Fruit fly (Drosophila melanogaster) whole organism, embryonic: ENCODE data around the gene CG10041.

ENCODE experiments used
- ATbp ChIP-seq: fragments of 200-800 bp; sonication (Bioruptor generic); optimal IDR thresholded peaks from 2 replicates; lab custom pipeline; 2017; ENCODE audit warnings: missing biosample characterization, mild to moderate bottlenecking, missing genetic modification characterization, missing genetic modification reagents
- Antp ChIP-seq: fragments of 200-800 bp; sonication (Bioruptor generic); optimal IDR thresholded peaks from 3 replicates; lab custom pipeline; 2016; ENCODE audit warnings: missing biosample characterization, missing genetic modification characterization
- Atf6 ChIP-seq: fragments of 200-800 bp; sonication (Bioruptor generic); IDR thresholded peaks from 2 replicates; pipeline ENCODE4 v1.3.6; 2022; ENCODE audit warnings: missing biosample characterization, missing genetic modification characterization
- CG10274 ChIP-seq: fragments of 200-800 bp; sonication (Bioruptor generic); optimal IDR thresholded peaks from 3 replicates; lab custom pipeline; 2017; ENCODE audit warnings: missing biosample characterization, mild to moderate bottlenecking, missing genetic modification characterization
- CG12104 ChIP-seq: fragments of 200-800 bp; sonication (Bioruptor generic); optimal IDR thresholded peaks from 3 replicates; lab custom pipeline; 2016; ENCODE audit warnings: missing biosample characterization, missing genetic modification characterization
- CG1233 ChIP-seq: fragments of 200-800 bp; sonication (Bioruptor generic); optimal IDR thresholded peaks from 4 replicates; lab custom pipeline; 2018; ENCODE audit warnings: missing biosample characterization, mild to moderate bottlenecking, missing genetic modification characterization
- CG12391 ChIP-seq: fragments of 200-800 bp; sonication (Bioruptor generic); optimal IDR thresholded peaks from 3 replicates; lab custom pipeline; 2018; ENCODE audit warnings: missing biosample characterization, mild to moderate bottlenecking, missing genetic modification characterization, moderate library complexity
- CG12769 ChIP-seq: fragments of 200-800 bp; sonication (Bioruptor generic); optimal IDR thresholded peaks from 2 replicates; lab custom pipeline; 2019; ENCODE audit warnings: missing biosample characterization, mild to moderate bottlenecking, missing genetic modification characterization, moderate library complexity
- CG13424 ChIP-seq: fragments of 200-800 bp; sonication (Bioruptor generic); optimal IDR thresholded peaks from 2 replicates; lab custom pipeline; 2019; ENCODE audit warnings: missing biosample characterization, mild to moderate bottlenecking, missing genetic modification characterization, moderate library complexity
- CG15269 ChIP-seq: fragments of 200-800 bp; sonication (Bioruptor generic); optimal IDR thresholded peaks from 2 replicates; lab custom pipeline; 2018; ENCODE audit warnings: missing biosample characterization, mild to moderate bottlenecking, missing genetic modification characterization, moderate library complexity
- CG15696 ChIP-seq: fragments of 200-800 bp; sonication (Bioruptor generic); optimal IDR thresholded peaks from 2 replicates; lab custom pipeline; 2019; ENCODE audit warnings: missing biosample characterization, mild to moderate bottlenecking, missing genetic modification characterization, moderate library complexity
- CG16779 ChIP-seq: fragments of 200-800 bp; sonication (Bioruptor generic); IDR thresholded peaks from 2 replicates; pipeline ENCODE4 v1.3.6; 2022; ENCODE audit warnings: missing biosample characterization, missing genetic modification characterization
- CG18476 ChIP-seq: fragments of 200-800 bp; sonication (Bioruptor generic); optimal IDR thresholded peaks from 2 replicates; lab custom pipeline; 2016; ENCODE audit warnings: missing biosample characterization, mild to moderate bottlenecking, missing genetic modification characterization
- CG2120 ChIP-seq: fragments of 200-800 bp; sonication (Bioruptor generic); optimal IDR thresholded peaks from 3 replicates; lab custom pipeline; 2016; ENCODE audit warnings: missing biosample characterization, missing genetic modification characterization
- CG2202 ChIP-seq: fragments of 200-800 bp; sonication (Bioruptor generic); optimal IDR thresholded peaks from 2 replicates; lab custom pipeline; 2018; ENCODE audit warnings: missing biosample characterization, mild to moderate bottlenecking, missing genetic modification characterization
- CG30403 ChIP-seq: fragments of 200-800 bp; sonication (Bioruptor generic); optimal IDR thresholded peaks from 3 replicates; lab custom pipeline; 2016; ENCODE audit warnings: missing biosample characterization, missing genetic modification characterization
- CG3726 ChIP-seq: fragments of 200-800 bp; sonication (Bioruptor generic); IDR thresholded peaks from 3 replicates; pipeline ENCODE4, ENCODE4 v1.3.6; 2022; ENCODE audit warnings: missing biosample characterization, missing genetic modification characterization
- CG4820 ChIP-seq: fragments of 200-800 bp; sonication (Bioruptor generic); optimal IDR thresholded peaks from 3 replicates; lab custom pipeline; 2016; ENCODE audit warnings: missing biosample characterization, missing genetic modification characterization
- CG6813 ChIP-seq: fragments of 200-800 bp; sonication (Bioruptor generic); optimal IDR thresholded peaks from 2 replicates; lab custom pipeline; 2017; ENCODE audit warnings: missing biosample characterization, missing genetic modification characterization, mild to moderate bottlenecking, moderate library complexity, missing genetic modification reagents
- CG8290 ChIP-seq, 3 experiments: fragments of 200-800 bp; sonication (Bioruptor generic); optimal IDR thresholded peaks; 2 replicates each; lab custom pipeline; 2016 to 2019; ENCODE audit warnings: missing biosample characterization in 3 of 3, missing genetic modification characterization in 3 of 3, mild to moderate bottlenecking in 2 of 3, moderate library complexity in 1 of 3
- CG9727 ChIP-seq: fragments of 200-800 bp; sonication (Bioruptor generic); optimal IDR thresholded peaks from 3 replicates; lab custom pipeline; 2017; ENCODE audit warnings: missing biosample characterization, mild to moderate bottlenecking, missing genetic modification characterization
- D19A ChIP-seq: fragments of 200-800 bp; optimal IDR thresholded peaks from 3 replicates; lab custom pipeline; 2019; ENCODE audit warnings: missing biosample characterization, mild to moderate bottlenecking, missing genetic modification characterization, moderate library complexity
- Doc3 ChIP-seq: fragments of 200-800 bp; sonication (Bioruptor generic); IDR thresholded peaks from 3 replicates; pipeline ENCODE4 v1.3.6; 2022; ENCODE audit warnings: missing biosample characterization, missing genetic modification characterization; ENCODE audit not compliant: partially characterized antibody
- H2.0 ChIP-seq: fragments of 200-800 bp; sonication (Bioruptor generic); IDR thresholded peaks from 2 replicates; pipeline ENCODE4 v1.3.6; 2022; ENCODE audit warnings: missing biosample characterization, missing genetic modification characterization
- Hmr ChIP-seq: fragments of 200-800 bp; sonication (Bioruptor generic); optimal IDR thresholded peaks from 3 replicates; lab custom pipeline; 2017; ENCODE audit warnings: mild to moderate bottlenecking, missing biosample characterization, missing genetic modification reagents, missing genetic modification characterization
- Hr51 ChIP-seq, 2 experiments: fragments of 200-800 bp; sonication (Bioruptor generic); optimal IDR thresholded peaks; 2 replicates in 1 of 2; 3 replicates in 1 of 2; lab custom pipeline; 2016 to 2018; ENCODE audit warnings: missing biosample characterization in 2 of 2, missing genetic modification characterization in 2 of 2, mild to moderate bottlenecking in 1 of 2, moderate library complexity in 1 of 2
- Hsf ChIP-seq: fragments of 200-800 bp; sonication (Bioruptor generic); optimal IDR thresholded peaks from 3 replicates; lab custom pipeline; 2016; ENCODE audit warnings: missing biosample characterization, missing genetic modification characterization
- Kr ChIP-seq: fragments of 200-800 bp; sonication (Bioruptor generic); optimal IDR thresholded peaks from 2 replicates; lab custom pipeline; 2017; ENCODE audit warnings: missing biosample characterization, mild to moderate bottlenecking, missing genetic modification characterization
- Max ChIP-seq: fragments of 200-800 bp; sonication (Bioruptor generic); optimal IDR thresholded peaks from 2 replicates; lab custom pipeline; 2016; ENCODE audit warnings: missing biosample characterization, mild to moderate bottlenecking, missing genetic modification characterization
- NC2α ChIP-seq: fragments of 200-800 bp; sonication (Bioruptor generic); optimal IDR thresholded peaks from 2 replicates; lab custom pipeline; 2016; ENCODE audit warnings: missing biosample characterization, missing genetic modification characterization
- Ptx1 ChIP-seq: fragments of 200-800 bp; sonication (Bioruptor generic); IDR thresholded peaks from 2 replicates; pipeline ENCODE4 v1.3.6; 2022; ENCODE audit warnings: missing biosample characterization, missing genetic modification characterization
- Sox102F ChIP-seq: fragments of 200-800 bp; sonication (Bioruptor generic); optimal IDR thresholded peaks from 2 replicates; lab custom pipeline; 2018; ENCODE audit warnings: missing biosample characterization, mild to moderate bottlenecking, missing genetic modification characterization, moderate library complexity
- abd-A ChIP-seq: fragments of 200-800 bp; sonication (Bioruptor generic); optimal IDR thresholded peaks from 3 replicates; lab custom pipeline; 2019; ENCODE audit warnings: missing biosample characterization, mild to moderate bottlenecking, missing genetic modification characterization, moderate library complexity
- al ChIP-seq: fragments of 200-800 bp; sonication (Bioruptor generic); IDR thresholded peaks from 2 replicates; pipeline ENCODE4 v1.3.6; 2022; ENCODE audit warnings: missing biosample characterization, missing genetic modification characterization
- bcd ChIP-seq: fragments of 200-800 bp; sonication (Bioruptor generic); optimal IDR thresholded peaks from 2 replicates; lab custom pipeline; 2017; ENCODE audit warnings: missing biosample characterization, mild to moderate bottlenecking, missing genetic modification characterization
- dmrt99B ChIP-seq: fragments of 200-800 bp; sonication (Bioruptor generic); optimal IDR thresholded peaks from 2 replicates; lab custom pipeline; 2018; ENCODE audit warnings: missing biosample characterization, mild to moderate bottlenecking, missing genetic modification characterization, moderate library complexity
- dpn ChIP-seq, 2 experiments: fragments of 200-800 bp; sonication (Bioruptor generic); optimal IDR thresholded peaks; 3 replicates each; lab custom pipeline; 2016; ENCODE audit warnings: missing biosample characterization in 2 of 2, missing genetic modification characterization in 2 of 2
- eve ChIP-seq, 2 experiments: fragments of >200 bp; optimal IDR thresholded peaks; 2 replicates each; lab custom pipeline; 2017; ENCODE audit warnings: missing biosample characterization in 2 of 2, missing genetic modification characterization in 2 of 2
- inv ChIP-seq: fragments of 200-800 bp; sonication (Bioruptor generic); IDR thresholded peaks from 2 replicates; pipeline ENCODE4 v1.3.6; 2022; ENCODE audit warnings: missing biosample characterization, missing genetic modification characterization; ENCODE audit not compliant: partially characterized antibody
- kah ChIP-seq: fragments of 200-800 bp; sonication (Bioruptor generic); optimal IDR thresholded peaks from 2 replicates; lab custom pipeline; 2018; ENCODE audit warnings: missing biosample characterization, mild to moderate bottlenecking, missing genetic modification characterization
- lilli ChIP-seq: fragments of 200-800 bp; sonication (Bioruptor generic); optimal IDR thresholded peaks from 3 replicates; lab custom pipeline; 2016; ENCODE audit warnings: missing biosample characterization, missing genetic modification characterization
- nerfin-1 ChIP-seq: fragments of 200-800 bp; sonication (Bioruptor generic); optimal IDR thresholded peaks from 3 replicates; lab custom pipeline; 2019; ENCODE audit warnings: missing biosample characterization, mild to moderate bottlenecking, missing genetic modification characterization, moderate library complexity
- pan ChIP-seq, 4 experiments: fragments of >200 bp in 3 of 4; fragments of 200-800 bp in 1 of 4; sonication (Bioruptor generic) in 1 of 4; optimal IDR thresholded peaks in 3 of 4; IDR thresholded peaks in 1 of 4; 2 replicates each; pipeline versions ENCODE4 v1.3.6 to Lab custom; 2017 to 2022; ENCODE audit warnings: missing biosample characterization in 2 of 4, missing genetic modification characterization in 2 of 4, mixed read lengths in 1 of 4
- phol ChIP-seq: fragments of 200-800 bp; sonication (Bioruptor generic); optimal IDR thresholded peaks from 3 replicates; lab custom pipeline; 2018; ENCODE audit warnings: missing biosample characterization, mild to moderate bottlenecking, missing genetic modification characterization, moderate library complexity
- pum ChIP-seq: fragments of 200-800 bp; sonication (Bioruptor generic); optimal IDR thresholded peaks from 2 replicates; lab custom pipeline; 2016; ENCODE audit warnings: missing biosample characterization, missing genetic modification characterization
- slp2 ChIP-seq: fragments of 200-800 bp; sonication (Bioruptor generic); optimal IDR thresholded peaks from 2 replicates; lab custom pipeline; 2016; ENCODE audit warnings: missing biosample characterization, missing genetic modification characterization
- trem ChIP-seq: fragments of 200-800 bp; optimal IDR thresholded peaks from 3 replicates; lab custom pipeline; 2019; ENCODE audit warnings: missing biosample characterization, mild to moderate bottlenecking, missing genetic modification characterization, moderate library complexity

Gene CG10041

DNA sequence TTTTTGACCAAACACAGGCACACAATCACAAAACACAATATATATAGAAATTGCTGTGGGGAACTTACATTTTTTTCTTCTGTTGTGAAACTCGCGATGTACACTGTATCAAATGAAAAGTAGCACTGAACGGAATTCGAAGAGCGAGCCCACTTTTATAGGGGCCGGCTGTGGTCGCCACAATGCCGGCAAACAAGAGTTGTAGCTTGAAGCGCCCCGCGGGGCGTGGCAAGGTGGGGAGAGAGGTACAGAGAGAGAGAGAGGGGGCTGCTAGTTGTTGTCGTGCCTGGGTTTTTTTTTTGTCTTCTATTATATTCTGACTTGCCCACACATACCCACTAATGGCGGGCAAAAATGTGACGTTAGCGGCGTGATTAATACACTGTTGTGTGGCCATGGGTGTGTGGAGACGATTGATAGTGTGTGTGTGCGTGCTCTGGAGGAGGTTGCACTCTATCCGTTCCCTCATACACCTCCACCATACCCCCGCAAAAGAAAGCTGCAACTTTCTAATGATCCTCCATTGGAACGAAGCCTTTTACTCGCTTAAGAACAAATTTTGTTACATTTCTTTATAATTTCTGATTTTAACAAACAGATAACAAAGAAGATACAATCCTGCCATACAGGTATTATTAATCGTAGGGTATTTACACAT lies 17.4 kb upstream of the CG10041 start, which contains the start of gene GstD1 (continued):
- TF ChIP-seq CG18476 (GFP tag; lab: Kevin White, UChicago) (peak; percentile 7), CG6813 (GFP tag; lab: Kevin White, UChicago) (no peak), CG16779 (GFP tag; lab: Robert Waterston, UW) (no peak), CG2120 (GFP tag; lab: Kevin White, UChicago) (peak; percentile 75), Sox102F (peak; percentile 29), Antp (GFP tag; lab: Kevin White, UChicago) (peak; percentile 21), slp2 (peak; percentile 39), pum (peak; percentile 6), nerfin-1 (tag; lab: Kevin White, UChicago) (no peak), H2.0 (GFP tag; lab: Robert Waterston, UW) (0 out of 2 replicates have a peak, but pooled peaks have one; percentile 4), D19A (tag; lab: Kevin White, UChicago) (peak; percentile 98), Hr51 (GFP tag; optimal IDR thresholded peaks at IDR 0.05; lab: Kevin White, UChicago) (peak in 1 of 2 experiments; percentile 41), Hmr (GFP tag; lab: Kevin White, UChicago) (peak; percentile 43), CG3726 (no peak), CG12769 (peak; percentile 55), kah (no peak), Atf6 (peak; percentile 43; the same call in 1 of the 2 replicates), CG12104 (GFP tag; lab: Kevin White, UChicago) (peak; percentile 28), CG12391 (peak; percentile 28), ATbp (GFP tag; lab: Kevin White, UChicago) (peak; percentile 8), lilli (GFP tag; lab: Kevin White, UChicago) (peak; percentile 31), Kr (GFP tag; lab: Kevin White, UChicago) (no peak), trem (tag; lab: Kevin White, UChicago) (peak; percentile 5), CG2202 (no peak), abd-A (tag; lab: Kevin White, UChicago) (no peak), CG10274 (GFP tag; lab: Kevin White, UChicago) (peak; percentile 86), CG15696 (tag; lab: Kevin White, UChicago) (no peak), CG1233 (GFP tag; lab: Kevin White, UChicago) (peak; percentile 4), dpn (GFP tag; optimal IDR thresholded peaks at IDR 0.05; lab: Kevin White, UChicago) (no peak), CG15269 (tag; lab: Kevin White, UChicago) (peak; percentile 9), phol (tag; lab: Kevin White, UChicago) (peak; percentile 28), CG8290 (GFP tag; optimal IDR thresholded peaks at IDR 0.05; lab: Kevin White, UChicago) (no peak), CG8290 (tag; optimal IDR thresholded peaks at IDR 0.05; lab: Kevin White, UChicago) (peak in 1 of 2 experiments; percentile 34), eve (GFP tag; optimal IDR thresholded peaks at IDR 0.05; lab: Kevin White, UChicago) (no peak), CG13424 (tag; lab: Kevin White, UChicago) (peak; percentile 25), pan (optimal IDR thresholded peaks at IDR 0.05; lab: Kevin White, UChicago) (no peak), pan (GFP tag; optimal IDR thresholded peaks at IDR 0.05 in 1 of 2, IDR thresholded peaks at IDR 0.05 in 1 of 2) (peak in 1 of 2 experiments; percentile 36), Max (GFP tag; lab: Kevin White, UChicago) (peak; percentile 44), dmrt99B (tag; lab: Kevin White, UChicago) (peak; percentile 55), bcd (peak; percentile 51), inv (GFP tag; lab: Robert Waterston, UW) (peak; percentile 45; the same call in 1 of the 2 replicates), Doc3 (GFP tag; lab: Robert Waterston, UW) (no peak), CG4820 (GFP tag; lab: Kevin White, UChicago) (peak; percentile 3), NC2α (GFP tag; lab: Kevin White, UChicago) (peak; percentile 50), CG30403 (GFP tag; lab: Kevin White, UChicago) (peak; percentile 54), al (no peak), Ptx1 (GFP tag; lab: Robert Waterston, UW) (peak; percentile 51), CG9727 (peak; percentile 24), Hsf (GFP tag; lab: Kevin White, UChicago) (no peak)
